Fruit fly (Drosophila melanogaster) whole organism, embryonic: Measurements from ENCODE around the gene teq.
A peak's percentile ranks its signal among the peaks of the same experiment; 100 is the strongest.

ENCODE experiments used
- B-H2 ChIP-seq: fragments of 200-800 bp; sonication (Bioruptor generic); optimal IDR thresholded peaks from 2 replicates; lab custom pipeline; 2018; ENCODE audit warnings: missing biosample characterization, mild to moderate bottlenecking, missing genetic modification characterization
- Bgb ChIP-seq: fragments of 200-800 bp; sonication (Bioruptor generic); IDR thresholded peaks from 2 replicates; pipeline ENCODE4 v1.3.6; 2022; ENCODE audit warnings: missing biosample characterization, missing genetic modification characterization; ENCODE audit not compliant: partially characterized antibody
- CG10147 ChIP-seq: fragments of 200-800 bp; sonication (Bioruptor generic); optimal IDR thresholded peaks from 2 replicates; lab custom pipeline; 2019; ENCODE audit warnings: missing biosample characterization, mild to moderate bottlenecking, missing genetic modification characterization, moderate library complexity
- CG10267 ChIP-seq: fragments of 200-800 bp; sonication (Bioruptor generic); optimal IDR thresholded peaks from 2 replicates; lab custom pipeline; 2018; ENCODE audit warnings: missing biosample characterization, mild to moderate bottlenecking, missing genetic modification characterization, moderate library complexity
- CG10431 ChIP-seq: fragments of 200-800 bp; sonication (Bioruptor generic); optimal IDR thresholded peaks from 3 replicates; lab custom pipeline; 2018; ENCODE audit warnings: missing biosample characterization, mild to moderate bottlenecking, missing genetic modification characterization
- CG10565 ChIP-seq: fragments of 200-800 bp; sonication (Bioruptor generic); optimal IDR thresholded peaks from 3 replicates; lab custom pipeline; 2016; ENCODE audit warnings: missing biosample characterization, mild to moderate bottlenecking, missing genetic modification characterization
- CG13894 ChIP-seq: fragments of 200-800 bp; sonication (Bioruptor generic); optimal IDR thresholded peaks from 3 replicates; lab custom pipeline; 2018; ENCODE audit warnings: missing biosample characterization, mild to moderate bottlenecking, missing genetic modification characterization, moderate library complexity
- CG15073 ChIP-seq: fragments of 200-800 bp; sonication (Bioruptor generic); optimal IDR thresholded peaks from 2 replicates; lab custom pipeline; 2016; ENCODE audit warnings: missing biosample characterization, missing genetic modification characterization
- CG1602 ChIP-seq: fragments of 200-800 bp; sonication (Bioruptor generic); optimal IDR thresholded peaks from 3 replicates; lab custom pipeline; 2016; ENCODE audit warnings: missing biosample characterization, missing genetic modification characterization
- CG17385 ChIP-seq: fragments of 200-800 bp; sonication (Bioruptor generic); optimal IDR thresholded peaks from 3 replicates; lab custom pipeline; 2018; ENCODE audit warnings: missing biosample characterization, mild to moderate bottlenecking, missing genetic modification characterization
- CG18599 ChIP-seq: fragments of 200-800 bp; sonication (Bioruptor generic); optimal IDR thresholded peaks from 3 replicates; lab custom pipeline; 2017; ENCODE audit warnings: missing biosample characterization, missing genetic modification characterization, mild to moderate bottlenecking, moderate library complexity, missing genetic modification reagents
- CG2129 ChIP-seq: fragments of 200-800 bp; sonication (Bioruptor generic); IDR thresholded peaks from 2 replicates; pipeline ENCODE4 v1.3.6; 2022; ENCODE audit warnings: missing biosample characterization, missing genetic modification characterization; ENCODE audit not compliant: partially characterized antibody
- CG31224 ChIP-seq: fragments of 200-800 bp; sonication (Bioruptor generic); IDR thresholded peaks from 2 replicates; pipeline ENCODE4 v1.3.6; 2022; ENCODE audit warnings: missing biosample characterization, missing genetic modification characterization
- CG32772 ChIP-seq: fragments of 200-800 bp; sonication (Bioruptor generic); IDR thresholded peaks from 2 replicates; pipeline ENCODE4 v1.3.6; 2022; ENCODE audit warnings: missing biosample characterization, missing genetic modification characterization
- CG3726 ChIP-seq: fragments of 200-800 bp; sonication (Bioruptor generic); IDR thresholded peaks from 3 replicates; pipeline ENCODE4, ENCODE4 v1.3.6; 2022; ENCODE audit warnings: missing biosample characterization, missing genetic modification characterization
- CG4424 ChIP-seq: fragments of 200-800 bp; sonication (Bioruptor generic); optimal IDR thresholded peaks from 3 replicates; lab custom pipeline; 2016; ENCODE audit warnings: missing biosample characterization, missing genetic modification characterization
- CG5953 ChIP-seq: fragments of 200-800 bp; sonication (Bioruptor generic); IDR thresholded peaks from 2 replicates; pipeline ENCODE4 v1.3.6; 2022; ENCODE audit warnings: missing biosample characterization, missing genetic modification characterization
- CG6683 ChIP-seq: fragments of 200-800 bp; sonication (Bioruptor generic); optimal IDR thresholded peaks from 2 replicates; lab custom pipeline; 2017; ENCODE audit warnings: missing biosample characterization, mild to moderate bottlenecking, missing genetic modification characterization, missing genetic modification reagents
- CG7372 ChIP-seq: fragments of 200-800 bp; sonication (Bioruptor generic); IDR thresholded peaks from 2 replicates; pipeline ENCODE4 v1.3.6; 2022; ENCODE audit warnings: missing biosample characterization, missing genetic modification characterization
- CG7928 ChIP-seq: fragments of 200-800 bp; sonication (Bioruptor generic); optimal IDR thresholded peaks from 2 replicates; lab custom pipeline; 2017; ENCODE audit warnings: missing biosample characterization, mild to moderate bottlenecking, missing genetic modification characterization
- CG7987 ChIP-seq: fragments of 200-800 bp; sonication (Bioruptor generic); optimal IDR thresholded peaks from 2 replicates; lab custom pipeline; 2018; ENCODE audit warnings: missing biosample characterization, mild to moderate bottlenecking, missing genetic modification characterization, moderate library complexity
- Dad ChIP-seq: fragments of 200-800 bp; sonication (Bioruptor generic); optimal IDR thresholded peaks from 3 replicates; lab custom pipeline; 2016; ENCODE audit warnings: missing biosample characterization, missing genetic modification characterization
- Drgx ChIP-seq: fragments of 200-800 bp; sonication (Bioruptor generic); IDR thresholded peaks from 2 replicates; pipeline ENCODE4 v1.3.6; 2022; ENCODE audit warnings: missing biosample characterization, missing genetic modification characterization
- ERR ChIP-seq: fragments of 200-800 bp; sonication (Bioruptor generic); optimal IDR thresholded peaks from 2 replicates; lab custom pipeline; 2016; ENCODE audit warnings: missing biosample characterization, missing genetic modification characterization
- Fer3 ChIP-seq: fragments of 200-800 bp; sonication (Bioruptor generic); optimal IDR thresholded peaks from 2 replicates; lab custom pipeline; 2018; ENCODE audit warnings: missing biosample characterization, mild to moderate bottlenecking, missing genetic modification characterization, moderate library complexity
- H2.0 ChIP-seq: fragments of 200-800 bp; sonication (Bioruptor generic); IDR thresholded peaks from 2 replicates; pipeline ENCODE4 v1.3.6; 2022; ENCODE audit warnings: missing biosample characterization, missing genetic modification characterization
- Hmr ChIP-seq: fragments of 200-800 bp; sonication (Bioruptor generic); optimal IDR thresholded peaks from 3 replicates; lab custom pipeline; 2017; ENCODE audit warnings: mild to moderate bottlenecking, missing biosample characterization, missing genetic modification reagents, missing genetic modification characterization
- Hmx ChIP-seq: fragments of 200-800 bp; sonication (Bioruptor generic); optimal IDR thresholded peaks from 2 replicates; lab custom pipeline; 2016; ENCODE audit warnings: missing biosample characterization, missing genetic modification characterization
- Hr51 ChIP-seq, 2 experiments: fragments of 200-800 bp; sonication (Bioruptor generic); optimal IDR thresholded peaks; 2 replicates in 1 of 2; 3 replicates in 1 of 2; lab custom pipeline; 2016 to 2018; ENCODE audit warnings: missing biosample characterization in 2 of 2, missing genetic modification characterization in 2 of 2, mild to moderate bottlenecking in 1 of 2, moderate library complexity in 1 of 2
- Jarid2 ChIP-seq: fragments of 200-800 bp; sonication (Bioruptor generic); optimal IDR thresholded peaks from 3 replicates; lab custom pipeline; 2017; ENCODE audit warnings: mild to moderate bottlenecking, missing biosample characterization, missing genetic modification reagents, missing genetic modification characterization
- MBD-R2 ChIP-seq: fragments of 200-800 bp; sonication (Bioruptor generic); IDR thresholded peaks from 2 replicates; pipeline ENCODE4 v1.3.6; 2022; ENCODE audit warnings: missing biosample characterization, missing genetic modification characterization
- MESR4 ChIP-seq: fragments of 200-800 bp; sonication (Bioruptor generic); optimal IDR thresholded peaks from 2 replicates; lab custom pipeline; 2018; ENCODE audit warnings: missing biosample characterization, mild to moderate bottlenecking, missing genetic modification characterization, moderate library complexity
- NfI ChIP-seq: fragments of 200-800 bp; sonication (Bioruptor generic); optimal IDR thresholded peaks from 3 replicates; lab custom pipeline; 2018; ENCODE audit warnings: missing biosample characterization, mild to moderate bottlenecking, missing genetic modification characterization, moderate library complexity
- Pdp1 ChIP-seq, 2 experiments: fragments of 200-800 bp; sonication (Bioruptor generic); optimal IDR thresholded peaks; 3 replicates each; lab custom pipeline; 2016; ENCODE audit warnings: missing biosample characterization in 2 of 2, missing genetic modification characterization in 2 of 2, mild to moderate bottlenecking in 1 of 2, moderate library complexity in 1 of 2
- Sry-δ ChIP-seq: fragments of 200-800 bp; sonication (Bioruptor generic); optimal IDR thresholded peaks from 2 replicates; lab custom pipeline; 2016; ENCODE audit warnings: missing biosample characterization, missing genetic modification characterization
- bsh ChIP-seq, 2 experiments: fragments of 200-800 bp; sonication (Bioruptor generic); optimal IDR thresholded peaks; 2 replicates each; lab custom pipeline; 2017 to 2018; ENCODE audit warnings: mild to moderate bottlenecking in 2 of 2, missing biosample characterization in 2 of 2, missing genetic modification characterization in 2 of 2, moderate library complexity in 1 of 2
- ci ChIP-seq: fragments of 200-800 bp; sonication (Bioruptor generic); IDR thresholded peaks from 3 replicates; pipeline ENCODE4 v1.3.6; 2022; ENCODE audit warnings: missing biosample characterization, missing genetic modification characterization
- crp ChIP-seq, 2 experiments: fragments of 200-800 bp; sonication (Bioruptor generic); optimal IDR thresholded peaks; 2 replicates in 1 of 2; 3 replicates in 1 of 2; lab custom pipeline; 2017; ENCODE audit warnings: missing biosample characterization in 2 of 2, missing genetic modification characterization in 2 of 2, mild to moderate bottlenecking in 1 of 2, moderate library complexity in 1 of 2
- grn ChIP-seq: fragments of 200-800 bp; sonication (Bioruptor generic); optimal IDR thresholded peaks from 3 replicates; lab custom pipeline; 2017; ENCODE audit warnings: missing biosample characterization, missing genetic modification characterization
- kay ChIP-seq: fragments of 200-800 bp; sonication (Bioruptor generic); optimal IDR thresholded peaks from 2 replicates; lab custom pipeline; 2016; ENCODE audit warnings: missing biosample characterization, missing genetic modification characterization
- mirr ChIP-seq: fragments of 200-800 bp; sonication (Bioruptor generic); optimal IDR thresholded peaks from 3 replicates; lab custom pipeline; 2018; ENCODE audit warnings: missing biosample characterization, mild to moderate bottlenecking, missing genetic modification characterization
- nmo ChIP-seq: fragments of 200-800 bp; sonication (Bioruptor generic); optimal IDR thresholded peaks from 2 replicates; lab custom pipeline; 2018; ENCODE audit warnings: missing biosample characterization, mild to moderate bottlenecking, missing genetic modification characterization, moderate library complexity
- oc ChIP-seq: fragments of 200-800 bp; sonication (Bioruptor generic); optimal IDR thresholded peaks from 2 replicates; lab custom pipeline; 2018; ENCODE audit warnings: missing biosample characterization, mild to moderate bottlenecking, missing genetic modification characterization, moderate library complexity
- pan ChIP-seq, 4 experiments: fragments of >200 bp in 3 of 4; fragments of 200-800 bp in 1 of 4; sonication (Bioruptor generic) in 1 of 4; optimal IDR thresholded peaks in 3 of 4; IDR thresholded peaks in 1 of 4; 2 replicates each; pipeline versions ENCODE4 v1.3.6 to Lab custom; 2017 to 2022; ENCODE audit warnings: missing biosample characterization in 2 of 4, missing genetic modification characterization in 2 of 4, mixed read lengths in 1 of 4
- pb ChIP-seq: fragments of 200-800 bp; sonication (Bioruptor generic); optimal IDR thresholded peaks from 3 replicates; lab custom pipeline; 2016; ENCODE audit warnings: missing biosample characterization, missing genetic modification characterization
- sd ChIP-seq: fragments of 200-800 bp; sonication (Bioruptor generic); optimal IDR thresholded peaks from 3 replicates; lab custom pipeline; 2018; ENCODE audit warnings: missing biosample characterization, mild to moderate bottlenecking, missing genetic modification characterization, moderate library complexity
- sens-2 ChIP-seq: fragments of 200-800 bp; sonication (Bioruptor generic); IDR thresholded peaks from 2 replicates; pipeline ENCODE4 v1.3.6; 2022; ENCODE audit warnings: missing biosample characterization, missing genetic modification characterization
- shn ChIP-seq: fragments of 200-800 bp; sonication (Bioruptor generic); optimal IDR thresholded peaks from 3 replicates; lab custom pipeline; 2016; ENCODE audit warnings: missing biosample characterization, missing genetic modification characterization
- slbo ChIP-seq: fragments of 200-800 bp; sonication (Bioruptor generic); IDR thresholded peaks from 2 replicates; pipeline ENCODE4 v1.3.6; 2022; ENCODE audit warnings: missing biosample characterization, missing genetic modification characterization
- wdn ChIP-seq: fragments of 200-800 bp; sonication (Bioruptor generic); IDR thresholded peaks from 2 replicates; pipeline ENCODE4 v1.3.6; 2022; ENCODE audit warnings: missing biosample characterization, missing genetic modification characterization

The teq gene

dm6 chr3L:9114404-9114803, 40.0 kb downstream of the teq start (continued):
- no peak for TF ChIP-seq Bgb (GFP tag; lab: Robert Waterston, UW)
- TF ChIP-seq sd (tag; lab: Kevin White, UChicago): peak; percentile 60
- TF ChIP-seq Sry-δ: no peak
- peak; percentile 27; the same call in 2 of the 3 replicates for TF ChIP-seq ci (GFP tag; lab: Robert Waterston, UW)
- TF ChIP-seq MBD-R2 (GFP tag; lab: Robert Waterston, UW): no peak
- no peak for TF ChIP-seq ERR (GFP tag; lab: Kevin White, UChicago)
- no peak for TF ChIP-seq Hmr (GFP tag; lab: Kevin White, UChicago)
- TF ChIP-seq CG10267: no peak
- no peak for TF ChIP-seq Jarid2 (GFP tag; lab: Kevin White, UChicago)
- TF ChIP-seq pan (optimal IDR thresholded peaks at IDR 0.05; lab: Kevin White, UChicago): no peak
- peak in 1 of 2 experiments; percentile 33 for TF ChIP-seq pan (GFP tag; optimal IDR thresholded peaks at IDR 0.05 in 1 of 2, IDR thresholded peaks at IDR 0.05 in 1 of 2)
- TF ChIP-seq H2.0 (GFP tag; lab: Robert Waterston, UW): no peak
- TF ChIP-seq mirr (GFP tag; lab: Kevin White, UChicago): peak; percentile 42
- no peak for TF ChIP-seq oc (tag; lab: Kevin White, UChicago)
- no peak for TF ChIP-seq CG7987 (GFP tag; lab: Kevin White, UChicago)
- TF ChIP-seq CG5953 (GFP tag; lab: Robert Waterston, UW): no peak
- TF ChIP-seq wdn: no peak
- TF ChIP-seq CG3726 (GFP tag; lab: Robert Waterston, UW): no peak
- TF ChIP-seq Pdp1 (GFP tag; optimal IDR thresholded peaks at IDR 0.05; lab: Kevin White, UChicago): no peak
- TF ChIP-seq Hmx (GFP tag; lab: Kevin White, UChicago): no peak
- no peak for TF ChIP-seq B-H2 (GFP tag; lab: Kevin White, UChicago)
- TF ChIP-seq CG4424 (GFP tag; lab: Kevin White, UChicago): no peak
- no peak for TF ChIP-seq Fer3 (tag; lab: Kevin White, UChicago)
- no peak for TF ChIP-seq CG13894 (tag; lab: Kevin White, UChicago)
- TF ChIP-seq CG2129: no peak
- TF ChIP-seq CG7928 (GFP tag; lab: Kevin White, UChicago): no peak
- TF ChIP-seq nmo (GFP tag; lab: Kevin White, UChicago): no peak
- no peak for TF ChIP-seq CG15073
- no peak for TF ChIP-seq crp (GFP tag; optimal IDR thresholded peaks at IDR 0.05; lab: Kevin White, UChicago)
- no peak for TF ChIP-seq Dad
- TF ChIP-seq CG7372 (GFP tag; lab: Robert Waterston, UW): no peak
- no peak for TF ChIP-seq slbo (GFP tag; lab: Robert Waterston, UW)
- no peak for TF ChIP-seq CG32772 (GFP tag; lab: Robert Waterston, UW)
- TF ChIP-seq pb (GFP tag; lab: Kevin White, UChicago): no peak
- no peak for TF ChIP-seq CG10565 (GFP tag; lab: Kevin White, UChicago)
- TF ChIP-seq bsh (GFP tag; optimal IDR thresholded peaks at IDR 0.05; lab: Kevin White, UChicago): no peak
- no peak for TF ChIP-seq shn (GFP tag; lab: Kevin White, UChicago)
- TF ChIP-seq CG6683 (GFP tag; lab: Kevin White, UChicago): no peak
- no peak for TF ChIP-seq CG17385 (GFP tag; lab: Kevin White, UChicago)
- TF ChIP-seq CG1602 (GFP tag; lab: Kevin White, UChicago): no peak
- TF ChIP-seq MESR4 (GFP tag; lab: Kevin White, UChicago): no peak
- no peak for TF ChIP-seq NfI (GFP tag; lab: Kevin White, UChicago)
- TF ChIP-seq CG10147: no peak
- peak; percentile 91 for TF ChIP-seq grn (GFP tag; lab: Kevin White, UChicago)
- no peak for TF ChIP-seq Hr51 (GFP tag; optimal IDR thresholded peaks at IDR 0.05; lab: Kevin White, UChicago)
- no peak for TF ChIP-seq CG10431 (GFP tag; lab: Kevin White, UChicago)
- TF ChIP-seq CG18599 (GFP tag; lab: Kevin White, UChicago): no peak
- TF ChIP-seq kay (GFP tag; lab: Kevin White, UChicago): no peak
- no peak for TF ChIP-seq Drgx (GFP tag; lab: Robert Waterston, UW)
- no peak for TF ChIP-seq sens-2 (GFP tag; lab: Robert Waterston, UW)
- TF ChIP-seq CG31224: no peak
